Fruit fly (Drosophila melanogaster): ENCODE data around the gene Zip71B.

Gene Zip71B

DNA sequence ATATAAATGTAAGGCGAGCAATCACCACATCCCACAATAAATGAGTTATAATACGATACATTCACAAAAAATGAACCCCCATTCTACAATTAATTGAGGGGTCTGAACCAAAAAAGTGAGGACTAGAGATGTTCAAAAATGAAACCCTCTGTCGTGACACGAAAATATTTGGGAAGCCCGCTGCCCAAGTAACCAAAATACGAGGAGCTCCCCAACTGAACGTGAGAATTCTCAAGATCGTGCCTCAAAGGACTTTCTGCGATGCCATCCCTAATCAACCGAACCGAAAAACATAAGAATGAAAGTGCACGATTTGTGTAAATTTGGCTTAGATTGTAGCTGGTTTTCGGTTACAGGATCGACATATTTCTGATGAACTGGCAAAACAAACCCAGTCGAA, 17.6 kb upstream of the Zip71B start, which contains the start of gene Ocho (continued):
- TF ChIP-seq CG17912 (GFP tag; optimal IDR thresholded peaks at IDR 0.05): no peak
- no peak for TF ChIP-seq tap (tag; optimal IDR thresholded peaks at IDR 0.05)
- TF ChIP-seq Dll (GFP tag; IDR thresholded peaks at IDR 0.05; ENCODE audit: partially characterized antibody): peak; percentile 64; the same call in 3 of the 4 replicates
- no peak for TF ChIP-seq CG10147 (GFP tag; optimal IDR thresholded peaks at IDR 0.05)
- TF ChIP-seq fru (optimal IDR thresholded peaks at IDR 0.05): no peak
- no peak for TF ChIP-seq so (GFP tag; IDR thresholded peaks at IDR 0.05)
- TF ChIP-seq danr (GFP tag; IDR thresholded peaks at IDR 0.05): no peak
- no peak for TF ChIP-seq salm (tag; optimal IDR thresholded peaks at IDR 0.05)
- no peak for TF ChIP-seq CG10979 (tag; optimal IDR thresholded peaks at IDR 0.05)
- no peak for TF ChIP-seq lmd (GFP tag; IDR thresholded peaks at IDR 0.05)
- peak; percentile 75 for TF ChIP-seq sens (GFP tag)
- no peak for TF ChIP-seq CG42726 (GFP tag; IDR thresholded peaks at IDR 0.05; ENCODE audit: partially characterized antibody)
- TF ChIP-seq crp (GFP tag; optimal IDR thresholded peaks at IDR 0.05): no peak
- no peak for TF ChIP-seq Ravus (GFP tag; IDR thresholded peaks at IDR 0.05)
- no peak for TF ChIP-seq CG4707 (GFP tag; optimal IDR thresholded peaks at IDR 0.05)
- TF ChIP-seq CG11504 (tag; optimal IDR thresholded peaks at IDR 0.05): no peak
- TF ChIP-seq amos (GFP tag; IDR thresholded peaks at IDR 0.05; ENCODE audit: partially characterized antibody): peak; percentile 40; the same call in 1 of the 2 replicates
- peak; percentile 60 for TF ChIP-seq Scr (GFP tag; IDR thresholded peaks at IDR 0.05; ENCODE audit: partially characterized antibody)
- no peak for TF ChIP-seq CG9876 (GFP tag; optimal IDR thresholded peaks at IDR 0.05)
- no peak for TF ChIP-seq cwo (GFP tag; optimal IDR thresholded peaks at IDR 0.05)
- TF ChIP-seq CG2712 (tag; optimal IDR thresholded peaks at IDR 0.05): peak; percentile 6
- TF ChIP-seq inv (GFP tag; IDR thresholded peaks at IDR 0.05; ENCODE audit: partially characterized antibody): no peak; the same call in 1 of the 2 replicates
- no peak for TF ChIP-seq slp2 (GFP tag; optimal IDR thresholded peaks at IDR 0.05)
- TF ChIP-seq CG8765 (GFP tag; IDR thresholded peaks at IDR 0.05): peak; percentile 27; the same call in 1 of the 2 replicates
- peak; percentile 57 for TF ChIP-seq row (GFP tag; IDR thresholded peaks at IDR 0.05)
- no peak for TF ChIP-seq prd (optimal IDR thresholded peaks at IDR 0.05)
- TF ChIP-seq prd (GFP tag; IDR thresholded peaks at IDR 0.05): peak; percentile 35; the same call in 1 of the 3 replicates
- no peak for TF ChIP-seq CG10654 (GFP tag; optimal IDR thresholded peaks at IDR 0.05)
- no peak for TF ChIP-seq Atf-2 (GFP tag; optimal IDR thresholded peaks at IDR 0.05)
- peak; percentile 63 for TF ChIP-seq CG10959 (GFP tag; IDR thresholded peaks at IDR 0.05)
- TF ChIP-seq bcd (GFP tag; optimal IDR thresholded peaks at IDR 0.05): no peak
- TF ChIP-seq gt (GFP tag; IDR thresholded peaks at IDR 0.05): no peak
- TF ChIP-seq shn (GFP tag; optimal IDR thresholded peaks at IDR 0.05): no peak
- TF ChIP-seq seq (GFP tag; IDR thresholded peaks at IDR 0.05): no peak
- TF ChIP-seq zen (tag; optimal IDR thresholded peaks at IDR 0.05): no peak
- TF ChIP-seq CG4854 (GFP tag; optimal IDR thresholded peaks at IDR 0.05): no peak
- TF ChIP-seq chm (GFP tag; IDR thresholded peaks at IDR 0.05): 0 out of 2 replicates have a peak, but pooled peaks have one; percentile 20
- TF ChIP-seq kah (GFP tag; optimal IDR thresholded peaks at IDR 0.05): no peak
- TF ChIP-seq odd (GFP tag; optimal IDR thresholded peaks at IDR 0.05): no peak
- TF ChIP-seq wek (GFP tag; optimal IDR thresholded peaks at IDR 0.05): no peak
- TF ChIP-seq CG17829 (tag; optimal IDR thresholded peaks at IDR 0.05): peak; percentile 17
- TF ChIP-seq vvl (GFP tag; IDR thresholded peaks at IDR 0.05): no peak
- no peak for TF ChIP-seq CG7556 (GFP tag; optimal IDR thresholded peaks at IDR 0.05)
- peak; percentile 57; the same call in 2 of the 3 replicates for TF ChIP-seq CG6791 (GFP tag; IDR thresholded peaks at IDR 0.05; ENCODE audit: partially characterized antibody)
- TF ChIP-seq CG4617 (GFP tag; optimal IDR thresholded peaks at IDR 0.05; ENCODE audit: borderline replicate concordance): no peak
- no peak for TF ChIP-seq D (optimal IDR thresholded peaks at IDR 0.05)
- no peak for TF ChIP-seq D (GFP tag; optimal IDR thresholded peaks at IDR 0.05)
- TF ChIP-seq ham (GFP tag; IDR thresholded peaks at IDR 0.05): no peak
- TF ChIP-seq CG15479 (GFP tag; optimal IDR thresholded peaks at IDR 0.05): no peak
- peak; percentile 59 for TF ChIP-seq dmrt11E (tag; optimal IDR thresholded peaks at IDR 0.05)
- no peak for TF ChIP-seq tio (GFP tag; optimal IDR thresholded peaks at IDR 0.05)
